Fruit fly (Drosophila melanogaster): ENCODE data around the gene CG8132.

The CG8132 gene

dm6 chr3R:9395998-9396397 is 5.3 kb upstream of the CG8132 start:
- TF ChIP-seq Smox (GFP tag; optimal IDR thresholded peaks at IDR 0.05) (no peak), svp (GFP tag) (no peak), fkh (GFP tag; optimal IDR thresholded peaks at IDR 0.05) (peak; percentile 6), achi (GFP tag; optimal IDR thresholded peaks at IDR 0.05) (no peak), eg (GFP tag; IDR thresholded peaks at IDR 0.05) (0 out of 3 replicates have a peak, but pooled peaks have one; percentile 22), CG8119 (GFP tag; IDR thresholded peaks at IDR 0.05) (no peak), acj6 (GFP tag; optimal IDR thresholded peaks at IDR 0.05) (no peak), CG8632 (GFP tag; optimal IDR thresholded peaks at IDR 0.05) (no peak), CG6792 (GFP tag; optimal IDR thresholded peaks at IDR 0.05) (no peak), CG6808 (GFP tag; optimal IDR thresholded peaks at IDR 0.05) (no peak), Sox15 (GFP tag; optimal IDR thresholded peaks at IDR 0.05) (no peak), CG6163 (GFP tag; IDR thresholded peaks at IDR 0.05) (0 out of 3 replicates have a peak, but pooled peaks have one; percentile 32)

dm6 chr3R:9397890-9398289 is 3.4 kb upstream of the CG8132 start, which contains the start of gene Or85f:
Or85f (plus strand) TSS chr3R:9398190.
- TF ChIP-seq Sox14 (GFP tag; optimal IDR thresholded peaks at IDR 0.05) (no peak), Sox102F (GFP tag; optimal IDR thresholded peaks at IDR 0.05) (no peak), CG3032 (tag; optimal IDR thresholded peaks at IDR 0.05) (no peak), pdm3 (GFP tag; optimal IDR thresholded peaks at IDR 0.05) (no peak), CG11294 (GFP tag; IDR thresholded peaks at IDR 0.05) (no peak), CG16779 (tag; optimal IDR thresholded peaks at IDR 0.05) (no peak), vri (GFP tag; optimal IDR thresholded peaks at IDR 0.05) (no peak), Ets96B (tag; optimal IDR thresholded peaks at IDR 0.05) (no peak), salr (GFP tag; optimal IDR thresholded peaks at IDR 0.05) (no peak), CG8119 (GFP tag; IDR thresholded peaks at IDR 0.05) (no peak), CG6808 (GFP tag; optimal IDR thresholded peaks at IDR 0.05) (no peak), acj6 (GFP tag; optimal IDR thresholded peaks at IDR 0.05) (no peak), fd59A (GFP tag; optimal IDR thresholded peaks at IDR 0.05) (no peak), achi (GFP tag; optimal IDR thresholded peaks at IDR 0.05) (no peak), Met (GFP tag; optimal IDR thresholded peaks at IDR 0.05) (no peak)

dm6 chr3R:9399074-9399473 is 2.2 kb upstream of the CG8132 start:
- TF ChIP-seq CG6276 (GFP tag; optimal IDR thresholded peaks at IDR 0.05) (no peak), ss (GFP tag; optimal IDR thresholded peaks at IDR 0.05) (no peak), CG8319 (GFP tag; optimal IDR thresholded peaks at IDR 0.05) (no peak), Hr4 (GFP tag; optimal IDR thresholded peaks at IDR 0.05) (no peak), Sox14 (GFP tag; optimal IDR thresholded peaks at IDR 0.05) (no peak), pdm3 (GFP tag; optimal IDR thresholded peaks at IDR 0.05) (no peak), CG16779 (tag; optimal IDR thresholded peaks at IDR 0.05) (no peak), lz (GFP tag; optimal IDR thresholded peaks at IDR 0.05) (no peak), CG32006 (GFP tag; optimal IDR thresholded peaks at IDR 0.05) (no peak), Eip75B (GFP tag; optimal IDR thresholded peaks at IDR 0.05) (no peak), CG6792 (GFP tag; optimal IDR thresholded peaks at IDR 0.05) (no peak), spab (GFP tag; optimal IDR thresholded peaks at IDR 0.05) (no peak), CG31627 (GFP tag; optimal IDR thresholded peaks at IDR 0.05) (no peak), svp (GFP tag) (no peak), Ets21C (GFP tag; optimal IDR thresholded peaks at IDR 0.05) (no peak), CG6854 (GFP tag; optimal IDR thresholded peaks at IDR 0.05) (no peak), Blimp-1 (GFP tag; optimal IDR thresholded peaks at IDR 0.05) (no peak)

dm6 chr3R:9399951-9400392 is 1.3 kb upstream of the CG8132 start, which contains the start of gene CG34117:
CG34117 (minus strand) TSS chr3R:9400053.
- TF ChIP-seq Hr39 (GFP tag; optimal IDR thresholded peaks at IDR 0.05) (peak; percentile 79), eg (GFP tag; IDR thresholded peaks at IDR 0.05) (peak; percentile 82), net (GFP tag; optimal IDR thresholded peaks at IDR 0.05) (peak; percentile 74), spab (GFP tag; optimal IDR thresholded peaks at IDR 0.05) (peak; percentile 23), ss (GFP tag; optimal IDR thresholded peaks at IDR 0.05) (peak; percentile 1 to 28), Eip75B (GFP tag; optimal IDR thresholded peaks at IDR 0.05) (peak; percentile 66), Sox14 (GFP tag; optimal IDR thresholded peaks at IDR 0.05) (peak; percentile 58), salr (GFP tag; optimal IDR thresholded peaks at IDR 0.05) (peak; percentile 10 to 55), pdm3 (GFP tag; optimal IDR thresholded peaks at IDR 0.05) (peak; percentile 76), Ets21C (GFP tag; optimal IDR thresholded peaks at IDR 0.05) (peak; percentile 60), CG16779 (tag; optimal IDR thresholded peaks at IDR 0.05) (peak; percentile 18), esn (GFP tag; optimal IDR thresholded peaks at IDR 0.05) (peak; percentile 86), CG6854 (GFP tag; optimal IDR thresholded peaks at IDR 0.05) (peak; percentile 17), CG11762 (GFP tag; optimal IDR thresholded peaks at IDR 0.05; ENCODE audit: insufficient read depth) (peak; percentile 41), CG6808 (GFP tag; optimal IDR thresholded peaks at IDR 0.05) (peak; percentile 33), Hr38 (GFP tag; optimal IDR thresholded peaks at IDR 0.05) (no peak), CG8319 (GFP tag; optimal IDR thresholded peaks at IDR 0.05) (peak; percentile 44), CG6276 (GFP tag; optimal IDR thresholded peaks at IDR 0.05) (no peak), CG31627 (GFP tag; optimal IDR thresholded peaks at IDR 0.05) (peak; percentile 80), Hr4 (GFP tag; optimal IDR thresholded peaks at IDR 0.05) (peak; percentile 76), Eip78C (GFP tag) (peak; percentile 83), vri (GFP tag; optimal IDR thresholded peaks at IDR 0.05) (peak; percentile 43), CG10669 (GFP tag; optimal IDR thresholded peaks at IDR 0.05) (peak; percentile 74), Eip93F (GFP tag; optimal IDR thresholded peaks at IDR 0.05) (peak; percentile 40), Sox102F (GFP tag; optimal IDR thresholded peaks at IDR 0.05) (peak; percentile 65), Smox (GFP tag; optimal IDR thresholded peaks at IDR 0.05) (peak; percentile 75)
